Worm (Caenorhabditis elegans) whole organism, L4 larva: ENCODE results near the gene nra-3.

ENCODE experiments used
- D1046.2 ChIP-seq: fragments of 200-800 bp; sonication (Bioruptor generic); IDR thresholded peaks from 2 replicates; pipeline ENCODE4 v1.3.6; 2022; ENCODE audit warnings: missing genetic modification characterization, missing compliant biosample characterization
- F26F4.8 ChIP-seq: fragments of 200-800 bp; sonication (Bioruptor generic); conservative IDR thresholded peaks from 2 replicates; pipeline ENCODE4 v1.3.6; 2022; ENCODE audit warnings: missing genetic modification characterization, missing compliant biosample characterization
- F49E8.2 ChIP-seq: sonication (generic microtip); optimal IDR thresholded peaks from 2 replicates; lab custom pipeline; 2016; ENCODE audit warnings: missing compliant biosample characterization, mild to moderate bottlenecking, missing genetic modification characterization, borderline replicate concordance
- R02D3.7 ChIP-seq: fragments of 150-350 bp; sonication (generic microtip); optimal IDR thresholded peaks from 3 replicates; lab custom pipeline; 2014; ENCODE audit warnings: missing biosample characterization, missing genetic modification characterization
- Y105C5A.15 ChIP-seq: fragments of 200-800 bp; sonication (Bioruptor generic); IDR thresholded peaks from 2 replicates; pipeline ENCODE4 v1.3.6; 2022; ENCODE audit warnings: missing genetic modification characterization, missing compliant biosample characterization
- Y48G9A.11 ChIP-seq: fragments of 200-800 bp; sonication (Bioruptor generic); IDR thresholded peaks from 2 replicates; pipeline ENCODE4 v1.3.6; 2022; ENCODE audit warnings: missing genetic modification reagents, missing genetic modification characterization, missing compliant biosample characterization
- Y75B8A.6 ChIP-seq: fragments of 200-800 bp; sonication (Bioruptor generic); IDR thresholded peaks from 2 replicates; pipeline ENCODE4 v1.3.6; 2022; ENCODE audit warnings: missing genetic modification reagents, missing genetic modification characterization, missing compliant biosample characterization
- ZK337.2 ChIP-seq: fragments of 200-800 bp; sonication (Bioruptor generic); IDR thresholded peaks from 2 replicates; pipeline ENCODE4 v1.3.6; 2022; ENCODE audit warnings: missing genetic modification reagents, missing genetic modification characterization, missing compliant biosample characterization
- ZK546.5 ChIP-seq, 2 experiments: sonication (generic microtip); optimal IDR thresholded peaks; 2 replicates each; lab custom pipeline; 2017; ENCODE audit warnings: missing biosample characterization in 2 of 2, missing genetic modification characterization in 2 of 2
- aha-1 ChIP-seq: fragments of 150-350 bp; peaks from one replicate; lab custom pipeline; 2014; ENCODE audit warnings: missing biosample characterization, missing genetic modification characterization
- aly-2 ChIP-seq: sonication (generic microtip); optimal IDR thresholded peaks from 2 replicates; lab custom pipeline; 2018; ENCODE audit warnings: missing biosample characterization, missing genetic modification characterization
- arid-1 ChIP-seq: fragments of 200-800 bp; sonication (Bioruptor generic); conservative IDR thresholded peaks from 2 replicates; pipeline ENCODE4 v1.3.6; 2022; ENCODE audit warnings: missing genetic modification reagents, missing genetic modification characterization, missing compliant biosample characterization
- attf-4 ChIP-seq: sonication (generic microtip); optimal IDR thresholded peaks from 3 replicates; lab custom pipeline; 2017; ENCODE audit warnings: missing biosample characterization, missing genetic modification characterization
- ceh-28 ChIP-seq: fragments of 150-350 bp; optimal IDR thresholded peaks from 2 replicates; lab custom pipeline; 2014; ENCODE audit warnings: missing biosample characterization, missing genetic modification reagents, missing genetic modification characterization
- ceh-32 ChIP-seq: sonication (generic microtip); optimal IDR thresholded peaks from 2 replicates; lab custom pipeline; 2016; ENCODE audit warnings: mild to moderate bottlenecking, missing genetic modification characterization, missing compliant biosample characterization; ENCODE audit not compliant: poor library complexity
- ceh-44 ChIP-seq: fragments of 200-800 bp; sonication (Bioruptor generic); IDR thresholded peaks from 2 replicates; pipeline ENCODE4 v1.3.6; 2022; ENCODE audit warnings: missing genetic modification reagents, missing genetic modification characterization, missing compliant biosample characterization
- cey-2 ChIP-seq: sonication (generic microtip); optimal IDR thresholded peaks from 3 replicates; lab custom pipeline; 2017; ENCODE audit warnings: missing genetic modification characterization, mild to moderate bottlenecking, missing compliant biosample characterization, antibody characterized with exemption, borderline replicate concordance; ENCODE audit not compliant: insufficient read depth
- daf-12 ChIP-seq: fragments of 150-350 bp; optimal IDR thresholded peaks from 2 replicates; lab custom pipeline; 2014; ENCODE audit warnings: missing biosample characterization, missing genetic modification reagents, missing genetic modification characterization
- daf-19 ChIP-seq: fragments of 200-800 bp; sonication (Bioruptor generic); conservative IDR thresholded peaks from 2 replicates; pipeline ENCODE4 v1.3.6; 2022; ENCODE audit warnings: missing genetic modification characterization, missing compliant biosample characterization
- daf-8 ChIP-seq: fragments of 200-800 bp; sonication (Bioruptor generic); IDR thresholded peaks from 2 replicates; pipeline ENCODE4 v1.3.6; 2022; ENCODE audit warnings: missing genetic modification characterization, missing compliant biosample characterization
- dmd-6 ChIP-seq: fragments of 200-800 bp; sonication (Bioruptor generic); IDR thresholded peaks from 2 replicates; pipeline ENCODE4 v1.3.6; 2022; ENCODE audit warnings: missing genetic modification reagents, missing genetic modification characterization, missing compliant biosample characterization
- dmd-8 ChIP-seq: fragments of 200-800 bp; sonication (Bioruptor generic); IDR thresholded peaks from 2 replicates; pipeline ENCODE4 v1.3.6; 2022; ENCODE audit warnings: missing genetic modification characterization, missing compliant biosample characterization
- dpl-1 ChIP-seq: fragments of 150-350 bp; optimal IDR thresholded peaks from 2 replicates; lab custom pipeline; 2014; ENCODE audit warnings: missing biosample characterization, missing genetic modification reagents, missing genetic modification characterization
- egl-43 ChIP-seq: fragments of 200-800 bp; sonication (Bioruptor generic); IDR thresholded peaks from 2 replicates; pipeline ENCODE4 v1.3.6; 2022; ENCODE audit warnings: missing genetic modification reagents, missing genetic modification characterization, missing compliant biosample characterization
- fkh-10 ChIP-seq: fragments of 150-350 bp; optimal IDR thresholded peaks from 2 replicates; lab custom pipeline; 2014; ENCODE audit warnings: missing biosample characterization, missing genetic modification reagents, missing genetic modification characterization
- jun-1 ChIP-seq: fragments of 150-350 bp; optimal IDR thresholded peaks from 2 replicates; lab custom pipeline; 2014; ENCODE audit warnings: missing biosample characterization, missing genetic modification reagents, missing genetic modification characterization
- lin-13 ChIP-seq: fragments of 150-350 bp; optimal IDR thresholded peaks from 2 replicates; lab custom pipeline; 2014; ENCODE audit warnings: missing biosample characterization, missing genetic modification reagents, missing genetic modification characterization
- lin-15B ChIP-seq: fragments of 150-350 bp; sonication (generic microtip); optimal IDR thresholded peaks from 3 replicates; lab custom pipeline; 2014; ENCODE audit warnings: missing biosample characterization, missing genetic modification characterization
- lin-29 ChIP-seq: fragments of 200-800 bp; sonication (Bioruptor generic); IDR thresholded peaks from 2 replicates; pipeline ENCODE4 v1.3.6; 2022; ENCODE audit warnings: missing genetic modification reagents, missing genetic modification characterization, missing compliant biosample characterization
- lin-39 ChIP-seq: fragments of 150-350 bp; optimal IDR thresholded peaks from 2 replicates; lab custom pipeline; 2014; ENCODE audit warnings: missing biosample characterization, missing genetic modification reagents, missing genetic modification characterization
- lir-3 ChIP-seq: sonication (generic microtip); optimal IDR thresholded peaks from 2 replicates; lab custom pipeline; 2016; ENCODE audit warnings: mild to moderate bottlenecking, missing genetic modification characterization, missing compliant biosample characterization
- lsy-2 ChIP-seq, 2 experiments: fragments of 150-350 bp in 1 of 2; sonication (generic microtip) in 1 of 2; optimal IDR thresholded peaks; 2 replicates each; lab custom pipeline; 2014 to 2017; ENCODE audit warnings: missing biosample characterization in 2 of 2, missing genetic modification characterization in 2 of 2
- mdl-1 ChIP-seq, 2 experiments: fragments of 150-350 bp in 1 of 2; sonication (generic microtip) in 1 of 2; optimal IDR thresholded peaks; 2 replicates each; lab custom pipeline; 2014 to 2017; ENCODE audit warnings: missing biosample characterization in 2 of 2, missing genetic modification characterization in 2 of 2
- mdt-29 ChIP-seq: fragments of 200-800 bp; sonication (Bioruptor generic); IDR thresholded peaks from 2 replicates; pipeline ENCODE4 v1.3.6; 2022; ENCODE audit warnings: missing genetic modification reagents, missing genetic modification characterization, missing compliant biosample characterization
- mep-1 ChIP-seq: fragments of 150-350 bp; sonication (generic microtip); optimal IDR thresholded peaks from 3 replicates; lab custom pipeline; 2014; ENCODE audit warnings: missing biosample characterization, missing genetic modification characterization
- mxl-2 ChIP-seq: fragments of 200-800 bp; sonication (Bioruptor generic); conservative IDR thresholded peaks from 2 replicates; pipeline ENCODE4 v1.3.6; 2022; ENCODE audit warnings: missing genetic modification reagents, missing genetic modification characterization, missing compliant biosample characterization
- mxl-3 ChIP-seq: fragments of 200-800 bp; sonication (Bioruptor generic); optimal IDR thresholded peaks from 2 replicates; lab custom pipeline; 2018; ENCODE audit warnings: mild to moderate bottlenecking, missing genetic modification characterization, missing compliant biosample characterization
- nhr-102 ChIP-seq: sonication (generic microtip); optimal IDR thresholded peaks from 2 replicates; lab custom pipeline; 2016; ENCODE audit warnings: mild to moderate bottlenecking, missing genetic modification characterization, moderate library complexity, missing compliant biosample characterization
- nhr-11 ChIP-seq: fragments of 150-350 bp; optimal IDR thresholded peaks from 2 replicates; lab custom pipeline; 2014; ENCODE audit warnings: missing biosample characterization, missing genetic modification characterization
- nhr-41 ChIP-seq: fragments of 200-800 bp; sonication (Bioruptor generic); IDR thresholded peaks from 2 replicates; pipeline ENCODE4 v1.3.6; 2022; ENCODE audit warnings: missing genetic modification reagents, missing genetic modification characterization, missing compliant biosample characterization
- nhr-76 ChIP-seq: fragments of 150-350 bp; optimal IDR thresholded peaks from 2 replicates; lab custom pipeline; 2014; ENCODE audit warnings: missing biosample characterization, missing genetic modification characterization
- nhr-77 ChIP-seq: fragments of 150-350 bp; optimal IDR thresholded peaks from 2 replicates; lab custom pipeline; 2014; ENCODE audit warnings: missing biosample characterization, missing genetic modification characterization
- pha-4 ChIP-seq, 2 experiments: fragments of 150-350 bp in 1 of 2; fragments of 200-800 bp in 1 of 2; sonication (Bioruptor generic) in 1 of 2; IDR thresholded peaks in 1 of 2; optimal IDR thresholded peaks in 1 of 2; 2 replicates each; pipeline versions ENCODE4 v1.3.6 to Lab custom; 2014 to 2022; ENCODE audit warnings: missing genetic modification characterization in 2 of 2, missing genetic modification reagents in 2 of 2, missing biosample characterization in 1 of 2, missing compliant biosample characterization in 1 of 2
- php-3 ChIP-seq: fragments of 200-800 bp; sonication (Bioruptor generic); IDR thresholded peaks from 2 replicates; pipeline ENCODE4 v1.3.6; 2022; ENCODE audit warnings: missing genetic modification reagents, missing genetic modification characterization, missing compliant biosample characterization
- sdz-12 ChIP-seq: fragments of 200-800 bp; sonication (Bioruptor generic); optimal IDR thresholded peaks from 2 replicates; lab custom pipeline; 2018; ENCODE audit warnings: mild to moderate bottlenecking, missing genetic modification characterization, missing compliant biosample characterization
- spr-1 ChIP-seq: sonication (generic microtip); optimal IDR thresholded peaks from 2 replicates; lab custom pipeline; 2016; ENCODE audit warnings: mild to moderate bottlenecking, missing genetic modification characterization, missing compliant biosample characterization
- spr-3 ChIP-seq: fragments of 200-800 bp; sonication (Bioruptor generic); optimal IDR thresholded peaks from 2 replicates; lab custom pipeline; 2018; ENCODE audit warnings: mild to moderate bottlenecking, missing genetic modification characterization, missing compliant biosample characterization
- tag-97 ChIP-seq: fragments of 200-800 bp; sonication (Bioruptor generic); IDR thresholded peaks from 2 replicates; pipeline ENCODE4 v1.3.6; 2022; ENCODE audit warnings: missing genetic modification characterization, missing compliant biosample characterization
- unc-39 ChIP-seq: sonication (generic microtip); optimal IDR thresholded peaks from 2 replicates; lab custom pipeline; 2017; ENCODE audit warnings: missing biosample characterization, missing genetic modification characterization
- zfp-3 ChIP-seq: fragments of 200-800 bp; sonication (Bioruptor generic); conservative IDR thresholded peaks from 2 replicates; pipeline ENCODE4 v1.3.6; 2022; ENCODE audit warnings: missing genetic modification reagents, missing genetic modification characterization, missing compliant biosample characterization
- ztf-7 ChIP-seq: fragments of 150-350 bp; optimal IDR thresholded peaks from 2 replicates; lab custom pipeline; 2014; ENCODE audit warnings: missing biosample characterization, missing genetic modification characterization

Gene nra-3

ce11 chrX:9958561-9958960 is 27.3 kb upstream of the nra-3 start, which contains the start of gene ZC506.1 (continued):
- TF ChIP-seq mdl-1 (tag; optimal IDR thresholded peaks at IDR 0.05; lab: Kevin White, UChicago) (peak; percentile 75 to 92), dmd-8 (GFP tag; lab: Robert Waterston, UW) (0 out of 2 replicates have a peak, but pooled peaks have one; percentile 42), ZK337.2 (GFP tag; lab: Robert Waterston, UW) (no peak), lsy-2 (tag; optimal IDR thresholded peaks at IDR 0.05; lab: Kevin White, UChicago) (peak; percentile 79 to 92), ceh-32 (tag; lab: Kevin White, UChicago) (no peak), jun-1 (tag; lab: Kevin White, UChicago) (peak; percentile 92), ztf-7 (tag; lab: Kevin White, UChicago) (peak; percentile 86), R02D3.7 (tag; lab: Kevin White, UChicago) (no peak), mxl-2 (GFP tag; lab: Robert Waterston, UW) (peak; percentile 74; the same call in 1 of the 2 replicates), daf-19 (GFP tag; lab: Robert Waterston, UW) (no peak), nhr-11 (tag; lab: Kevin White, UChicago) (peak; percentile 95), arid-1 (GFP tag; lab: Robert Waterston, UW) (peak; percentile 67), nhr-76 (tag; lab: Kevin White, UChicago) (peak; percentile 51), egl-43 (GFP tag; lab: Robert Waterston, UW) (peak; percentile 91), F49E8.2 (no peak), lir-3 (tag; lab: Kevin White, UChicago) (no peak), sdz-12 (GFP tag; lab: Kevin White, UChicago) (no peak), mdt-29 (GFP tag; lab: Robert Waterston, UW) (peak; percentile 58; the same call in 1 of the 2 replicates), nhr-41 (GFP tag; lab: Robert Waterston, UW) (no peak), ceh-44 (GFP tag; lab: Robert Waterston, UW) (no peak), aly-2 (tag; lab: Kevin White, UChicago) (peak; percentile 1), lin-13 (GFP tag; lab: Kevin White, UChicago) (peak; percentile 95), tag-97 (no peak), daf-8 (GFP tag; lab: Robert Waterston, UW) (no peak), D1046.2 (no peak), unc-39 (tag; lab: Kevin White, UChicago) (no peak), attf-4 (tag; lab: Kevin White, UChicago) (no peak), php-3 (GFP tag; lab: Robert Waterston, UW) (peak; percentile 64), Y75B8A.6 (GFP tag; lab: Robert Waterston, UW) (peak; percentile 64; the same call in 1 of the 2 replicates), nhr-77 (peak; percentile 95), dmd-6 (GFP tag; lab: Robert Waterston, UW) (peak; percentile 89), daf-12 (tag; lab: Kevin White, UChicago) (no peak), ceh-28 (tag; lab: Kevin White, UChicago) (peak; percentile 84), nhr-102 (peak; percentile 89), F26F4.8 (GFP tag; lab: Robert Waterston, UW) (no peak), Y105C5A.15 (no peak), mep-1 (tag; lab: Kevin White, UChicago) (peak; percentile 98), lin-15B (tag; lab: Kevin White, UChicago) (no peak), ZK546.5 (tag; optimal IDR thresholded peaks at IDR 0.05; lab: Kevin White, UChicago) (peak in 1 of 2 experiments; percentile 12), fkh-10 (GFP tag; lab: Kevin White, UChicago) (peak; percentile 54), lin-29 (0 out of 2 replicates have a peak, but pooled peaks have one; percentile 11), dpl-1 (GFP tag; lab: Kevin White, UChicago) (peak; percentile 62), lin-39 (tag; lab: Kevin White, UChicago) (no peak), spr-3 (GFP tag; lab: Kevin White, UChicago) (peak; percentile 73), zfp-3 (peak; percentile 79), mxl-3 (GFP tag; lab: Kevin White, UChicago) (peak; percentile 94), pha-4 (GFP tag; IDR thresholded peaks at IDR 0.05; lab: Robert Waterston, UW) (no peak), pha-4 (tag; optimal IDR thresholded peaks at IDR 0.05; lab: Kevin White, UChicago) (peak; percentile 85), aha-1 (peak; percentile 99), Y48G9A.11 (GFP tag; lab: Robert Waterston, UW) (no peak), spr-1 (peak; percentile 91), cey-2 (tag; lab: Kevin White, UChicago) (no peak)
